Fruit fly (Drosophila melanogaster): Measurements from ENCODE around the gene CG33783.

CG33783 gene

DNA sequence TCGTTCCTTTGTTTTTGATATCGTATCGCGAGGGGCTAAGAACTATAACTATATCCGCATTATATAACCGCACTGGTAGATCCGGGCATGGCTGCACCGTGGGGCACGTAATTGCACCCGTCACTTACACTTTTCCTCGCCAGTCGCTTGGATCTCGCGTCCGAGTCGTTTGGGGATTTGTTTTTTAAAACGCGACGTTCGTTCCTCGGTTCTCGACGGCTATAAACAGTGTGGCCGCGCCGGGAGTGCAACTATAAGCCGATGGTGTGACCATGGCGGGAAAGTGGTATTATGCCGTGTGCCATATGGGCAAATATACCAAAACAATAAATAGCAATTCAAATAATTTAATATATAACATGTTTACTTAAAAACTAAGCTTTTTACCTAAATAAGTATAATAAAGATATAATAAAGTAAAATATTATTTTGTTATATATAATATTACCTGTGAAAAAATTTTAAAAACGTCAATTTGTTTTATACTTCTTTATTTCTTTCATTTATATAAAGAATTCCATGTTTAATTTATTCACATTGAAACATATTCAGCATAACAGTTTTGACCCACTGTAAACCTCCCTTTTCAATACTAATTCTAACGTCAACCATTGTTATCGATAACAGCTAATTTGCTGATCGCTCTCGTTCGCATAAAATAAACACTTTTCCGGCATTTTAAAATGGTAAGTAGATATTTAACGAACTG lies 23.8 kb upstream of the CG33783 start, which contains the start of the genes Mical and CG3909:
Gene Mical (minus strand): TSS at position 232 of the 709 bp plus-strand sequence.
Gene CG3909 (plus strand): TSS at position 607 of the 709 bp plus-strand sequence.
- no peak for TF ChIP-seq Myc (optimal IDR thresholded peaks at IDR 0.05)

DNA sequence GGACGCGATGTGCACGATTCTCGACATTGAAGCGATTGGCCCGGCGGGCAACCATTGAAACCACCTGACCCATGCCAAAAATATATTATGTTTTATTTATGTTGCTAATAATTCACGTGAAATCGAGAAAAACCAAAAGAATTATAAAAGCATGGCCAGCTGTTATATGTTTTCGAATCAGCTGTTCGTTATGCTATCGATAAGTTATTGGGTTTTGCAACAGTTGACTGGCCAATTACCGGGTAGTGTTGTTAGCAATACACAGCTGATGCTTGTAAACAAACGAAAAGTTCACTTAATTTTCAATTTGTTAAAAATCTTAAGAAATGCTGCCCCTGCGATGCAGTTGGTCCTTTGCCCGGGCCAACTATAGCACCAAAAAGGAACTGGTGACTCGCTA lies 21.2 kb upstream of the CG33783 start, which contains the start of the genes CG11722 and mtTFB2:
Gene CG11722 (minus strand): TSS at position 200 of the 400 bp plus-strand sequence.
Gene mtTFB2 (plus strand): TSS at position 232 of the 400 bp plus-strand sequence.
- TF ChIP-seq insv (optimal IDR thresholded peaks at IDR 0.05) (no peak), h (optimal IDR thresholded peaks at IDR 0.05) (no peak), Myc (optimal IDR thresholded peaks at IDR 0.05) (no peak)

DNA sequence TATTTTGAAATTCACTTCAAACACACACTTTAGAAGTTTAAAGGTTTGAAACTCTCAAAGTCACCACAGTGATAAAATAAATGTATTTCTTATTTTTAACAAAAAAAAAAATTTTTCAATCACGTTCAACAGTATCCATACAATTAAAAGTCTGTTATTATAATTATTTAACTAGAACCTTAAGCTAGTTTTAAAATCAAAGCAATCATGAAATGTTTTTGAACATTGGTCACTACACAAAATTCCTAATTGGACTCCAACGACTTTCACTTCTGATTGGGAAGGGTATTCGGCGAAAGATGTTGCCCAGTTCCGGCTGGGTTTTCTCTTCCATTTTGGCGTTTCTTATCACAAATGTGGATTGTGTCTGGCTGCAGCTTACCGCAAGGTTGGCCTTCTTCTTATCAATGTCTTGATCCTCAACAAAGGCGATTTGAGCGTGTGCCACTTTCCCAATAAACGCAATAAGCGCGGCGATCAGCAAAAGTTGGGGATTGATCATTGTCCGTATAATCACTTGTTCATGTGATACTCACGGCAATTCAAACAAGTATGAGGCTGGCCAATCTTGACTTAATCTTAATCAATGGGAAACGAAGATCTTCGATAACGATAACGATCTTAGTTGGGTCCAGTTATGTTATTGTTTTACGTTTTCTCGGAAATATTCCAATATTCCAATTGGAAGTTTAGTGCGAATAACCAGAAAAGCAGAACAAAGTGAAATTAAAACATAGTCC lies 18.4 kb upstream of the CG33783 start:
- no peak for TF ChIP-seq psq (optimal IDR thresholded peaks at IDR 0.05)
- no peak for TF ChIP-seq insv (optimal IDR thresholded peaks at IDR 0.05)
- no peak for TF ChIP-seq ttk (optimal IDR thresholded peaks at IDR 0.05)
- TF ChIP-seq Myc (optimal IDR thresholded peaks at IDR 0.05): no peak
- TF ChIP-seq h (optimal IDR thresholded peaks at IDR 0.05): no peak

DNA sequence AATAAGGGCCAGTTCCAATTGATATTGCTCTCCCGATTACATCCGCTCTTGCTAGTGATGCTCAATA lies 18.0 kb upstream of the CG33783 start, which contains the start of gene CG12811:
Gene CG12811 (minus strand): TSS at position 23 of the 67 bp plus-strand sequence.
- TF ChIP-seq psq (optimal IDR thresholded peaks at IDR 0.05) (no peak), h (optimal IDR thresholded peaks at IDR 0.05) (no peak), Sin3A (optimal IDR thresholded peaks at IDR 0.05) (no peak)

DNA sequence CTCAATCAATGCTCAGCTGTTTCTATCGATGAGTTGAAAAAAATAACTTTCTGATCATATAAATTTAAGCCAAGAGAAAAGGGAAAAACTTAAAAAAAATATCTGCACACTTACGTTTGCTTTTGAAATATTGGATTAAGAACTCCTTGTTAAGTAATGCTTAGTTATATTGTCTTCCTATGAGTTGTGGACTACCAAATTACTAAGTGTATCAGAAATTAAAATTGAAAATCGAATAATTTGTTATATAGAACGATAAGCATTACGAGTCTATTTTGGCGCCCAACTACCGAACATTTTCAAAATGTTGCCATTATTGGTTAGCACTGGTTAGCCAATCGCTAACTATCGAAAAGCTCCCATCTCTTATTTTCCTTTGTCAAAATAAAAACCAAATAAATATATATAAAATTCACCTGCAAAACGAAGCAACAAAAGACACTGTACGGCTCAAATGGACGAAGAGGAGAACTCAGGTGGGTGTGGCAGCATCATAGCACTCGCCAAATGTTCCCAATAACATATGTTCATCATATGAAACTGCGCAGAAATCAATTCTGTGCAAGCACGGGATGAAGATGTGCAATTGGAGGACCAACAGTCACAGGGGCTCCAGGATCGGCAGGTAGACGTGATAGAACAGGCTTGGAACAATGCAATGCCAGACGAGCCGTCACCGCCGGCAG lies 17.6 kb upstream of the CG33783 start, which contains the start of gene ohgt:
Gene ohgt (plus strand): TSS at position 358 of the 686 bp plus-strand sequence.
- TF ChIP-seq h (optimal IDR thresholded peaks at IDR 0.05) (no peak), Sin3A (optimal IDR thresholded peaks at IDR 0.05) (no peak), psq (optimal IDR thresholded peaks at IDR 0.05) (no peak), insv (optimal IDR thresholded peaks at IDR 0.05) (no peak), Myc (optimal IDR thresholded peaks at IDR 0.05) (no peak), ttk (optimal IDR thresholded peaks at IDR 0.05) (no peak)

DNA sequence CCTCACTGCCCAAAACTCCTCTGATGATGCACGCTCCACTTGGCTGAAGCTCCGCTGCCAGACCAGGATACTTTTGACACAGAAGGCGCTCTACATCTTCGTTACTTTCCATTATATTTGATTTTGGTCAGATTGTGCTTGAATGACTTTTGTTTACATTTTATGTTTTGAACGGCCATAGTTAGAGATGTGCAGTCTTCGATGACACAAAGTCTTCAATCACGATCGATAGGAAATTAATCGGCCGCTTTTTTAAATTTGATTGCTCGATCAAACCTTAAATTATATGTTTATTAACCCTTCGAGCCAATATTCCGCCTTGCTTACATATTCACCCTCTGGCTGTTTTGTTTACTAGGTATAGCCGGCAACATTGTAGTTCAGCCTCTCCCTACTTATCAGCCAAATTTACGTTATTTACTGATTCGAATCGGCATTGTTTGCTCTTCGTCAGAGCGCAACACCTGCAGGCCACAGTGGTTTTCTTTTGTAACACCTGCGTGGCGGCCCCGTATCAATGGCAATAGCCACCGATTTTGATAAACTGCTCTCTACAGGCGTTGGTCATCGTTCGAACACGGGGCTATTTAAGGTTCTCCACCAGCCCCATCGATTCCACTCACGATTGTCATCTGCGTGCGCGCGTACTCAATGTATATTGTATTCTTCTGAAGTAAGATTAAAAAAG lies 13.7 kb upstream of the CG33783 start, which contains the start of the genes Fancl and Npc2e:
Gene Fancl (minus strand): TSS at position 175 of the 688 bp plus-strand sequence.
Gene Npc2e (plus strand): TSS at position 638 of the 688 bp plus-strand sequence.
- no peak for TF ChIP-seq ttk (optimal IDR thresholded peaks at IDR 0.05)
- TF ChIP-seq Sin3A (optimal IDR thresholded peaks at IDR 0.05): no peak
- TF ChIP-seq h (optimal IDR thresholded peaks at IDR 0.05): no peak
- no peak for TF ChIP-seq psq (optimal IDR thresholded peaks at IDR 0.05)
- no peak for TF ChIP-seq Myc (optimal IDR thresholded peaks at IDR 0.05)
- TF ChIP-seq insv (optimal IDR thresholded peaks at IDR 0.05): no peak

DNA sequence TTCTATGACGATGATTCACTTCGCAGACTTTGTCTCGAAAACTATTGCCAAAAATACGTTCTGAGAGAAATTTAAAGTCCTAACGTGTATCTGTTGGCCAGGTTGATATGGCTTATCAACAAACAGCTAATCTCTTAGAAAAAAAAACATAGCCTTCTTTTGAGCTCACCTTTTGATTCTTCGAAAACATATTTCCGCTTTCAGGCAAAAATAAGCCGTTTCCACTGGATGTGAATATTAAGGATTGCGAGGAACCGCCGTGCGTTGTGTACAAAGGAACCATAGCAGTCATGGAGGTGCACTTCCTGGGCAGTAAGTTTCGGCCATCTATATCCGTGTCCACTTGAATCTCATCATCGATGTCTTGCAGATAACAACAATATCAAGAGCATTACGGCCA lies 13.0 kb upstream of the CG33783 start:
- TF ChIP-seq insv (optimal IDR thresholded peaks at IDR 0.05) (no peak), Sin3A (optimal IDR thresholded peaks at IDR 0.05) (no peak), Myc (optimal IDR thresholded peaks at IDR 0.05) (no peak), ttk (optimal IDR thresholded peaks at IDR 0.05) (no peak), h (optimal IDR thresholded peaks at IDR 0.05) (no peak), psq (optimal IDR thresholded peaks at IDR 0.05) (no peak)

DNA sequence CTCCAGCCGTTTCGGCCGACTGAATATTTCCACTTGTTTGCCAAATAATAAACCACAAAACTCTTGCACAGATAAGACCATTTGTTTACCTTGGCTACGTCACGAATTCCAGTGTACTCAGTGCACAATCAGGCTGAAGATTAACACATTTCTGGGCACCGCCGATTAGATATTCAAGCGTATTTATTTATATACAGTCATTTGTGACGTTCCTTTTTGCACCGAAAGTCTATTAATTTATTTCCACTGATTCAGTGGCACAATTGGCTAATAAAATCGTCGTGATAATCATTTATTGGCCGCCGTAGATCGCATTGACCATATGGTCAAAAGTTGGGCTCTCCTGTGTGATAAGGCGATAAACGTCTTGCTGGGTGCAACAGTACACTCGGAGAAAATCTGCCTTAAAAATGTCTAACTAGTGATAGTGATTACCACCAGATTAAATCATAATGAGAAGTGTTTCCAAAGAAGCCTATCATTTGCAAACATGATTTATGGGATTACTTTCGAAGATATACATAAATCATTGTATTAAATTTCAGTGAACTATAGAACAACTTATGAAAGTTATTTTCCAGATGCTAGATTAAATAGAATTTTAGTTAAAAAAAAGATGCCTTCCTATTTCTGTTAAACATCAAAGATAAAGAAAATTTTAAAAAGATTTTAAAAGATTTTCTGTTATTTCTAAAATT lies 12.1 kb upstream of the CG33783 start:
- no peak for TF ChIP-seq psq (optimal IDR thresholded peaks at IDR 0.05)
- no peak for TF ChIP-seq Myc (optimal IDR thresholded peaks at IDR 0.05)
- no peak for TF ChIP-seq insv (optimal IDR thresholded peaks at IDR 0.05)
- TF ChIP-seq ttk (optimal IDR thresholded peaks at IDR 0.05): no peak

DNA sequence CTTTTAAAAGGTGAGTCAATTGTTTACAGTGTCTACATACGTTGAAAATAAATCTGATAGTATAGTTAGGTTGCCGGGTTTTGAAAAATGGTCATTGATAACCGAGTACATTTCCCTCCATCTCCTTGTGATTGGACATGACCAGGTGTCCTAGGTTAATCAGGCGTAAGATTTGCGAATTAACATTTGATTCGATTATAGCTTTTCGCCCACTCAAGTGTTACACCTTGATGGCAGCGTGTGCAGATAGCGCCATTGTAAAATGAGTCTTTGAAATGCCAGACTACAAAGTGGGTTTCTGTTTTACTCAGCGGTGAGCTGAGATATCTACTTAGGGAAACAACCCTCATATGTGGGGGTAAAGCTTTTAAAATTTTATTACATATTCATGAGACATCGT lies 11.6 kb upstream of the CG33783 start:
- no peak for TF ChIP-seq Sin3A (optimal IDR thresholded peaks at IDR 0.05)
- no peak for TF ChIP-seq insv (optimal IDR thresholded peaks at IDR 0.05)
- TF ChIP-seq ttk (optimal IDR thresholded peaks at IDR 0.05): no peak
- no peak for TF ChIP-seq psq (optimal IDR thresholded peaks at IDR 0.05)
- no peak for TF ChIP-seq Myc (optimal IDR thresholded peaks at IDR 0.05)
- TF ChIP-seq h (optimal IDR thresholded peaks at IDR 0.05): no peak

DNA sequence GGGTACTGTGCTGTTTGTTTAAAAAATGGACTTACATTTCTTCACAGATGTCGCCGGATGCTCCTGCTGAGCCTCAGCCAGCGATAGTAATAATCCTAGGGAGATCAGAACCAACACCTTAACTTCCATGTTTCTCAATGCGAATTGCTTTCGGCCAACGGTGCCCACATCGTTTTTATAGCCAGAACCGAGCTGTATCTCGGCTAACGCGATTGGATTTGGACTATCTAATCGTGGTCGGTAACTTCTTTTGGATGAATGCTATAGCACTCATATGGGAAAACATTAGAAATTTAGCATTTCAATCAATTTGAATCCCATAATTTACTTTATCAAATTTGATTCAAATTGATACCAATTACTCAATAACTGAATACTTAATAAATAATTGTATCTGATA lies 10.6 kb upstream of the CG33783 start, which contains the start of gene Npc2d:
Gene Npc2d (minus strand): TSS at position 133 of the 400 bp plus-strand sequence.
- TF ChIP-seq Myc (optimal IDR thresholded peaks at IDR 0.05) (no peak), h (optimal IDR thresholded peaks at IDR 0.05) (no peak), ttk (optimal IDR thresholded peaks at IDR 0.05) (no peak), Sin3A (optimal IDR thresholded peaks at IDR 0.05) (no peak), insv (optimal IDR thresholded peaks at IDR 0.05) (no peak), psq (optimal IDR thresholded peaks at IDR 0.05) (no peak)

DNA sequence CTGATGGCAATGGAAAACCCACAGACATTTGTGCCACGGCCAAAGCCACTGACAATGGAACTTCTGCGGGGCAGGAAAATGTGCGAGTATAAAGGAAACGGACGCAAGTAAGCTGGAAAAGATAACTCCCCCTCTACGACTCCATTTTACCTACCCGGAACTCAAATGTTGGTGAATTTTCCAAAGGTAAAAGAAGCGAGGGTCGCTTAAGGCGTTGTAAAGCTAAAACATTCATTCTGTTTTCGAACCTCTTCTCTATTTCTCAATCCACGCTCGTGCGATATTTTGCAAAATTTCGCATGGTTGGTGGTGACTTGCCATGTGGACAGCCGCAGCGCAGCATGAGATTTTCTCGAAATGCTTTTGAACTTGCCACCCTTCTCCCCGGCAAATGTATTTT lies 9.9 kb upstream of the CG33783 start:
- TF ChIP-seq Myc (optimal IDR thresholded peaks at IDR 0.05): no peak
- no peak for TF ChIP-seq ttk (optimal IDR thresholded peaks at IDR 0.05)
- TF ChIP-seq psq (optimal IDR thresholded peaks at IDR 0.05): no peak
- TF ChIP-seq h (optimal IDR thresholded peaks at IDR 0.05): no peak
- no peak for TF ChIP-seq Sin3A (optimal IDR thresholded peaks at IDR 0.05)
- no peak for TF ChIP-seq insv (optimal IDR thresholded peaks at IDR 0.05)
